Fruit fly (Drosophila melanogaster): ENCODE results near the gene Eip78C.
A peak's percentile ranks its signal among the peaks of the same experiment; 100 is the strongest.

Gene Eip78C

DNA sequence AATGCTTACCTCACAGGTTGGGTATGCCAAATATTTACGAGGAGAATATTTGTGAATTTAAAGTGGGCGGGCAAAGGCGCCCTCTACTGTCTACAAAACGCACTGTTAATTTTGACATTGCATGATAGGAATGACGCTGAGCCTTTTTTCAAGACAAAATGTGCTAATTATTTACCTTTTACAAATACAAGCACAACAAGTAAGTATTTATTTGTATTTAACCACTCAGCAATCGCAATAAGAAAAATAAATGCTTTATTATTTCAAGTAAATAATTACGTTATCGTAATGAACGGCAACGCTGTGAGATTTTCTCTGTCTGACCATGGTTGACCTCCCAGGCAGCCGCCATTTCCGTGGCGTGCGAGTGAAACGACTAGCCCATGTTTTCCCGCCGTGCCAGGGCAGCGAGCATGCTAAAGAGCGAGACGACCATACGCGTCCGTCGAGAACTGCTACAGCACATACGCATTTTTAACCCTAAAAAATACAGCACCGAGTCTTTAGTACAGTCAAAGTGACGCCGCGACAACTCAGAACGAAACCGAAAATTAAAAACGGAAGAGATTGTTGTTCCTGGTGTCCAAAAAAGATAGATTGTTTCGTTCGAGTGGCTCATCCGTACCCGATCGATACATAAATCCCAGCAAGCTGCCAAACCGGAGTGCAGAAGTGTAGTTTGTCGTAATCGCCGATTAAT lies 59.4 kb downstream of the Eip78C start, which contains the start of the genes CG12974 and pzg (continued):
- TF ChIP-seq CG6689 (GFP tag; IDR thresholded peaks at IDR 0.05) (peak; percentile 59), phol (tag; optimal IDR thresholded peaks at IDR 0.05) (peak; percentile 100), Rfx (GFP tag; IDR thresholded peaks at IDR 0.05) (peak; percentile 92), NC2α (GFP tag; optimal IDR thresholded peaks at IDR 0.05) (peak; percentile 60), Bteb2 (GFP tag; optimal IDR thresholded peaks at IDR 0.05) (peak; percentile 62), Rx (GFP tag; IDR thresholded peaks at IDR 0.05) (peak; percentile 67), Scr (GFP tag; IDR thresholded peaks at IDR 0.05; ENCODE audit: partially characterized antibody) (peak; percentile 64), CkIIα-i1 (GFP tag; IDR thresholded peaks at IDR 0.05) (no peak), ken (GFP tag; IDR thresholded peaks at IDR 0.05) (peak; percentile 90), CG8359 (GFP tag; optimal IDR thresholded peaks at IDR 0.05; ENCODE audit: borderline replicate concordance) (no peak), CG13296 (GFP tag; optimal IDR thresholded peaks at IDR 0.05) (peak; percentile 50), CG10209 (GFP tag; optimal IDR thresholded peaks at IDR 0.05) (peak; percentile 77), BtbVII (GFP tag; optimal IDR thresholded peaks at IDR 0.05) (peak; percentile 27), CG10959 (GFP tag; IDR thresholded peaks at IDR 0.05) (peak; percentile 88), Dll (GFP tag; IDR thresholded peaks at IDR 0.05; ENCODE audit: partially characterized antibody) (peak; percentile 69; the same call in 3 of the 4 replicates), Kr (GFP tag; optimal IDR thresholded peaks at IDR 0.05) (peak; percentile 89), so (GFP tag; IDR thresholded peaks at IDR 0.05) (peak; percentile 69; the same call in 1 of the 3 replicates), pb (GFP tag; optimal IDR thresholded peaks at IDR 0.05) (peak; percentile 39), nerfin-1 (tag; optimal IDR thresholded peaks at IDR 0.05) (peak; percentile 78), CrebB (tag; optimal IDR thresholded peaks at IDR 0.05) (peak; percentile 44), pum (GFP tag; optimal IDR thresholded peaks at IDR 0.05) (peak; percentile 68), CG17186 (GFP tag; optimal IDR thresholded peaks at IDR 0.05) (peak; percentile 61), CG43689 (GFP tag; IDR thresholded peaks at IDR 0.05) (peak; percentile 69), HmgZ (tag; optimal IDR thresholded peaks at IDR 0.05) (peak; percentile 85), ham (GFP tag; IDR thresholded peaks at IDR 0.05) (peak; percentile 38; the same call in 1 of the 2 replicates), CG12659 (GFP tag; optimal IDR thresholded peaks at IDR 0.05) (peak; percentile 93), CG18764 (GFP tag; optimal IDR thresholded peaks at IDR 0.05) (peak; percentile 97), HHEX (GFP tag; optimal IDR thresholded peaks at IDR 0.05) (peak; percentile 44), stc (GFP tag; IDR thresholded peaks at IDR 0.05) (peak; percentile 62; the same call in 1 of the 2 replicates), CG14667 (GFP tag; IDR thresholded peaks at IDR 0.05) (no peak), crp (GFP tag; optimal IDR thresholded peaks at IDR 0.05) (peak in 1 of 2 experiments; percentile 64), HLH3B (GFP tag; IDR thresholded peaks at IDR 0.05) (peak; percentile 87), amos (GFP tag; IDR thresholded peaks at IDR 0.05; ENCODE audit: partially characterized antibody) (peak; percentile 66; the same call in 1 of the 2 replicates), CG3995 (GFP tag; optimal IDR thresholded peaks at IDR 0.05) (peak; percentile 61), ase (GFP tag; IDR thresholded peaks at IDR 0.05) (peak; percentile 81), CG17829 (tag; optimal IDR thresholded peaks at IDR 0.05) (peak; percentile 84), CG2120 (GFP tag; optimal IDR thresholded peaks at IDR 0.05) (peak; percentile 85), ab (GFP tag; optimal IDR thresholded peaks at IDR 0.05) (peak; percentile 55), CG2712 (tag; optimal IDR thresholded peaks at IDR 0.05) (peak; percentile 85), CG33213 (GFP tag; optimal IDR thresholded peaks at IDR 0.05) (peak; percentile 66), CG1603 (tag; optimal IDR thresholded peaks at IDR 0.05) (peak; percentile 97), mirr (GFP tag; optimal IDR thresholded peaks at IDR 0.05) (no peak), CG1792 (GFP tag; optimal IDR thresholded peaks at IDR 0.05) (peak; percentile 98), sc (optimal IDR thresholded peaks at IDR 0.05) (no peak), sc (GFP tag; optimal IDR thresholded peaks at IDR 0.05) (peak; percentile 18), dysf (GFP tag; IDR thresholded peaks at IDR 0.05) (peak; percentile 93), en (GFP tag; optimal IDR thresholded peaks at IDR 0.05) (peak; percentile 52), ewg (GFP tag; optimal IDR thresholded peaks at IDR 0.05) (peak; percentile 86), toy (GFP tag; IDR thresholded peaks at IDR 0.05) (peak; percentile 53; the same call in 1 of the 2 replicates)

All from whole organism, embryonic.